Worm (Caenorhabditis elegans): ENCODE results near the gene sdhb-1.

- TF ChIP-seq dao-5 (tag; optimal IDR thresholded peaks at IDR 0.05) (no peak), W03F9.2 (tag; optimal IDR thresholded peaks at IDR 0.05) (no peak), him-1 (tag; optimal IDR thresholded peaks at IDR 0.05) (no peak)
Observed at ce11 chrII:9397496-9397895, 45.0 kb upstream of the sdhb-1 start, which contains the start of gene Y51B9A.9.
